Worm (Caenorhabditis elegans) whole organism, L4 larva: ENCODE measurements around the gene mtpn-1.
A peak's percentile ranks its signal among the peaks of the same experiment; 100 is the strongest.

ENCODE experiments used
- D1046.2 ChIP-seq: fragments of 200-800 bp; sonication (Bioruptor generic); IDR thresholded peaks from 2 replicates; pipeline ENCODE4 v1.3.6; 2022; ENCODE audit warnings: missing genetic modification characterization, missing compliant biosample characterization
- F10B5.3 ChIP-seq: sonication (generic microtip); optimal IDR thresholded peaks from 2 replicates; lab custom pipeline; 2016; ENCODE audit warnings: mild to moderate bottlenecking, missing genetic modification characterization, missing compliant biosample characterization
- F26F4.8 ChIP-seq: fragments of 200-800 bp; sonication (Bioruptor generic); conservative IDR thresholded peaks from 2 replicates; pipeline ENCODE4 v1.3.6; 2022; ENCODE audit warnings: missing genetic modification characterization, missing compliant biosample characterization
- T20F7.1 ChIP-seq: fragments of 200-800 bp; sonication (Bioruptor generic); optimal IDR thresholded peaks from 2 replicates; lab custom pipeline; 2018; ENCODE audit warnings: mild to moderate bottlenecking, missing genetic modification characterization, missing compliant biosample characterization
- T26A8.4 ChIP-seq: fragments of 200-800 bp; sonication (Bioruptor generic); IDR thresholded peaks from 2 replicates; pipeline ENCODE4 v1.3.6; 2022; ENCODE audit warnings: missing genetic modification characterization, missing compliant biosample characterization
- Y5F2A.4 ChIP-seq: fragments of 200-800 bp; sonication (Bioruptor generic); optimal IDR thresholded peaks from 2 replicates; lab custom pipeline; 2018; ENCODE audit warnings: mild to moderate bottlenecking, missing genetic modification characterization, missing compliant biosample characterization
- Y75B8A.6 ChIP-seq: fragments of 200-800 bp; sonication (Bioruptor generic); IDR thresholded peaks from 2 replicates; pipeline ENCODE4 v1.3.6; 2022; ENCODE audit warnings: missing genetic modification reagents, missing genetic modification characterization, missing compliant biosample characterization
- ZK337.2 ChIP-seq: fragments of 200-800 bp; sonication (Bioruptor generic); IDR thresholded peaks from 2 replicates; pipeline ENCODE4 v1.3.6; 2022; ENCODE audit warnings: missing genetic modification reagents, missing genetic modification characterization, missing compliant biosample characterization
- ZK546.5 ChIP-seq, 2 experiments: sonication (generic microtip); optimal IDR thresholded peaks; 2 replicates each; lab custom pipeline; 2017; ENCODE audit warnings: missing biosample characterization in 2 of 2, missing genetic modification characterization in 2 of 2
- aha-1 ChIP-seq: fragments of 150-350 bp; peaks from one replicate; lab custom pipeline; 2014; ENCODE audit warnings: missing biosample characterization, missing genetic modification characterization
- arid-1 ChIP-seq: fragments of 200-800 bp; sonication (Bioruptor generic); conservative IDR thresholded peaks from 2 replicates; pipeline ENCODE4 v1.3.6; 2022; ENCODE audit warnings: missing genetic modification reagents, missing genetic modification characterization, missing compliant biosample characterization
- ceh-20 ChIP-seq: fragments of 200-800 bp; sonication (Bioruptor generic); IDR thresholded peaks from 2 replicates; pipeline ENCODE4 v1.3.6; 2022; ENCODE audit warnings: missing genetic modification reagents, missing genetic modification characterization, missing compliant biosample characterization
- ceh-32 ChIP-seq: sonication (generic microtip); optimal IDR thresholded peaks from 2 replicates; lab custom pipeline; 2016; ENCODE audit warnings: mild to moderate bottlenecking, missing genetic modification characterization, missing compliant biosample characterization; ENCODE audit not compliant: poor library complexity
- ceh-44 ChIP-seq: fragments of 200-800 bp; sonication (Bioruptor generic); IDR thresholded peaks from 2 replicates; pipeline ENCODE4 v1.3.6; 2022; ENCODE audit warnings: missing genetic modification reagents, missing genetic modification characterization, missing compliant biosample characterization
- ceh-62 ChIP-seq: sonication (generic microtip); optimal IDR thresholded peaks from 2 replicates; lab custom pipeline; 2017; ENCODE audit warnings: missing biosample characterization, missing genetic modification characterization
- ctbp-1 ChIP-seq: fragments of 200-800 bp; sonication (Bioruptor generic); IDR thresholded peaks from 2 replicates; pipeline ENCODE4 v1.3.6; 2022; ENCODE audit warnings: missing genetic modification reagents, missing genetic modification characterization, missing compliant biosample characterization
- daf-19 ChIP-seq: fragments of 200-800 bp; sonication (Bioruptor generic); conservative IDR thresholded peaks from 2 replicates; pipeline ENCODE4 v1.3.6; 2022; ENCODE audit warnings: missing genetic modification characterization, missing compliant biosample characterization
- daf-8 ChIP-seq: fragments of 200-800 bp; sonication (Bioruptor generic); IDR thresholded peaks from 2 replicates; pipeline ENCODE4 v1.3.6; 2022; ENCODE audit warnings: missing genetic modification characterization, missing compliant biosample characterization
- dmd-6 ChIP-seq: fragments of 200-800 bp; sonication (Bioruptor generic); IDR thresholded peaks from 2 replicates; pipeline ENCODE4 v1.3.6; 2022; ENCODE audit warnings: missing genetic modification reagents, missing genetic modification characterization, missing compliant biosample characterization
- dmd-8 ChIP-seq: fragments of 200-800 bp; sonication (Bioruptor generic); IDR thresholded peaks from 2 replicates; pipeline ENCODE4 v1.3.6; 2022; ENCODE audit warnings: missing genetic modification characterization, missing compliant biosample characterization
- duxl-1 ChIP-seq: sonication (generic microtip); optimal IDR thresholded peaks from 2 replicates; lab custom pipeline; 2016; ENCODE audit warnings: mild to moderate bottlenecking, missing genetic modification characterization, moderate library complexity, missing compliant biosample characterization; ENCODE audit not compliant: poor library complexity
- fkh-10 ChIP-seq: fragments of 150-350 bp; optimal IDR thresholded peaks from 2 replicates; lab custom pipeline; 2014; ENCODE audit warnings: missing biosample characterization, missing genetic modification reagents, missing genetic modification characterization
- gei-8 ChIP-seq: fragments of 200-800 bp; sonication (Bioruptor generic); optimal IDR thresholded peaks from 2 replicates; lab custom pipeline; 2018; ENCODE audit warnings: mild to moderate bottlenecking, missing genetic modification characterization, missing compliant biosample characterization
- hif-1 ChIP-seq, 2 experiments: sonication (generic microtip); optimal IDR thresholded peaks; 2 replicates each; lab custom pipeline; 2016 to 2017; ENCODE audit warnings: missing compliant biosample characterization in 2 of 2, missing genetic modification characterization in 2 of 2, missing genetic modification reagents in 2 of 2, missing genotype in 2 of 2, mild to moderate bottlenecking in 1 of 2
- hlh-11 ChIP-seq: fragments of 200-800 bp; sonication (Bioruptor generic); optimal IDR thresholded peaks from 2 replicates; lab custom pipeline; 2018; ENCODE audit warnings: mild to moderate bottlenecking, missing genetic modification characterization, missing compliant biosample characterization
- jun-1 ChIP-seq: fragments of 150-350 bp; optimal IDR thresholded peaks from 2 replicates; lab custom pipeline; 2014; ENCODE audit warnings: missing biosample characterization, missing genetic modification reagents, missing genetic modification characterization
- lin-13 ChIP-seq: fragments of 150-350 bp; optimal IDR thresholded peaks from 2 replicates; lab custom pipeline; 2014; ENCODE audit warnings: missing biosample characterization, missing genetic modification reagents, missing genetic modification characterization
- lin-29 ChIP-seq: fragments of 200-800 bp; sonication (Bioruptor generic); IDR thresholded peaks from 2 replicates; pipeline ENCODE4 v1.3.6; 2022; ENCODE audit warnings: missing genetic modification reagents, missing genetic modification characterization, missing compliant biosample characterization
- lin-38 ChIP-seq: fragments of 200-800 bp; sonication (Bioruptor generic); IDR thresholded peaks from 2 replicates; pipeline ENCODE4 v1.3.6; 2022; ENCODE audit warnings: missing genetic modification reagents, missing genetic modification characterization, missing compliant biosample characterization
- mdt-29 ChIP-seq: fragments of 200-800 bp; sonication (Bioruptor generic); IDR thresholded peaks from 2 replicates; pipeline ENCODE4 v1.3.6; 2022; ENCODE audit warnings: missing genetic modification reagents, missing genetic modification characterization, missing compliant biosample characterization
- mes-2 ChIP-seq: sonication (generic microtip); optimal IDR thresholded peaks from 2 replicates; lab custom pipeline; 2016; ENCODE audit warnings: missing genotype, mild to moderate bottlenecking, missing genetic modification characterization, missing compliant biosample characterization; ENCODE audit not compliant: poor library complexity, severe bottlenecking
- nhr-102 ChIP-seq: sonication (generic microtip); optimal IDR thresholded peaks from 2 replicates; lab custom pipeline; 2016; ENCODE audit warnings: mild to moderate bottlenecking, missing genetic modification characterization, moderate library complexity, missing compliant biosample characterization
- nhr-237 ChIP-seq: sonication (generic microtip); optimal IDR thresholded peaks from 2 replicates; lab custom pipeline; 2017; ENCODE audit warnings: missing biosample characterization, missing genetic modification characterization
- nhr-41 ChIP-seq: fragments of 200-800 bp; sonication (Bioruptor generic); IDR thresholded peaks from 2 replicates; pipeline ENCODE4 v1.3.6; 2022; ENCODE audit warnings: missing genetic modification reagents, missing genetic modification characterization, missing compliant biosample characterization
- nhr-42 ChIP-seq: fragments of 200-800 bp; sonication (Bioruptor generic); IDR thresholded peaks from 2 replicates; pipeline ENCODE4 v1.3.6; 2022; ENCODE audit warnings: missing genetic modification characterization, missing compliant biosample characterization
- nhr-6 ChIP-seq: fragments of 150-350 bp; optimal IDR thresholded peaks from 2 replicates; lab custom pipeline; 2014; ENCODE audit warnings: missing biosample characterization, missing genetic modification characterization
- nhr-76 ChIP-seq: fragments of 150-350 bp; optimal IDR thresholded peaks from 2 replicates; lab custom pipeline; 2014; ENCODE audit warnings: missing biosample characterization, missing genetic modification characterization
- rbr-2 ChIP-seq: sonication (generic microtip); optimal IDR thresholded peaks from 2 replicates; lab custom pipeline; 2016; ENCODE audit warnings: missing genotype, missing genetic modification characterization, missing compliant biosample characterization
- saeg-2 ChIP-seq: fragments of 200-800 bp; sonication (Bioruptor generic); IDR thresholded peaks from 2 replicates; pipeline ENCODE4 v1.3.6; 2022; ENCODE audit warnings: missing genetic modification reagents, missing genetic modification characterization, missing compliant biosample characterization
- sdz-12 ChIP-seq: fragments of 200-800 bp; sonication (Bioruptor generic); optimal IDR thresholded peaks from 2 replicates; lab custom pipeline; 2018; ENCODE audit warnings: mild to moderate bottlenecking, missing genetic modification characterization, missing compliant biosample characterization
- snpc-4 ChIP-seq: fragments of 150-350 bp; optimal IDR thresholded peaks from 2 replicates; lab custom pipeline; 2014; ENCODE audit warnings: missing biosample characterization, missing genetic modification characterization
- spr-1 ChIP-seq: sonication (generic microtip); optimal IDR thresholded peaks from 2 replicates; lab custom pipeline; 2016; ENCODE audit warnings: mild to moderate bottlenecking, missing genetic modification characterization, missing compliant biosample characterization
- spr-3 ChIP-seq: fragments of 200-800 bp; sonication (Bioruptor generic); optimal IDR thresholded peaks from 2 replicates; lab custom pipeline; 2018; ENCODE audit warnings: mild to moderate bottlenecking, missing genetic modification characterization, missing compliant biosample characterization
- tag-97 ChIP-seq: fragments of 200-800 bp; sonication (Bioruptor generic); IDR thresholded peaks from 2 replicates; pipeline ENCODE4 v1.3.6; 2022; ENCODE audit warnings: missing genetic modification characterization, missing compliant biosample characterization
- zfp-2 ChIP-seq: sonication (generic microtip); optimal IDR thresholded peaks from 2 replicates; lab custom pipeline; 2016; ENCODE audit warnings: mild to moderate bottlenecking, missing genetic modification characterization, missing compliant biosample characterization
- zfp-3 ChIP-seq: fragments of 200-800 bp; sonication (Bioruptor generic); conservative IDR thresholded peaks from 2 replicates; pipeline ENCODE4 v1.3.6; 2022; ENCODE audit warnings: missing genetic modification reagents, missing genetic modification characterization, missing compliant biosample characterization

Gene mtpn-1

ce11 chrX:2410978-2411377 is 3.7 kb downstream of the mtpn-1 start (continued):
- TF ChIP-seq ceh-62 (no peak), ZK546.5 (tag; optimal IDR thresholded peaks at IDR 0.05; lab: Kevin White, UChicago) (no peak), mes-2 (no peak), ceh-20 (GFP tag; lab: Robert Waterston, UW) (0 out of 2 replicates have a peak, but pooled peaks have one; percentile 39), arid-1 (GFP tag; lab: Robert Waterston, UW) (no peak), nhr-102 (no peak), dmd-8 (no peak), jun-1 (tag; lab: Kevin White, UChicago) (no peak), daf-8 (no peak), tag-97 (GFP tag; lab: Robert Waterston, UW) (no peak), gei-8 (no peak), fkh-10 (GFP tag; lab: Kevin White, UChicago) (no peak), rbr-2 (tag; lab: Kevin White, UChicago) (no peak), spr-3 (GFP tag; lab: Kevin White, UChicago) (no peak), lin-38 (GFP tag; lab: Robert Waterston, UW) (no peak), aha-1 (tag; lab: Kevin White, UChicago) (peak; percentile 68), zfp-3 (GFP tag; lab: Robert Waterston, UW) (no peak), D1046.2 (GFP tag; lab: Robert Waterston, UW) (no peak), saeg-2 (GFP tag; lab: Robert Waterston, UW) (no peak), nhr-76 (no peak), lin-13 (GFP tag; lab: Kevin White, UChicago) (no peak), mdt-29 (no peak), hlh-11 (peak; percentile 51), ctbp-1 (GFP tag; lab: Robert Waterston, UW) (no peak), Y75B8A.6 (no peak), T26A8.4 (no peak), nhr-42 (GFP tag; lab: Robert Waterston, UW) (no peak), Y5F2A.4 (GFP tag; lab: Kevin White, UChicago) (no peak), dmd-6 (peak; percentile 84), duxl-1 (tag; lab: Kevin White, UChicago) (no peak), spr-1 (tag; lab: Kevin White, UChicago) (no peak), snpc-4 (no peak), nhr-6 (tag; lab: Kevin White, UChicago) (no peak), lin-29 (GFP tag; lab: Robert Waterston, UW) (no peak), F26F4.8 (no peak), zfp-2 (no peak), nhr-237 (tag; lab: Kevin White, UChicago) (no peak)

ce11 chrX:2413277-2413676 is 6.0 kb downstream of the mtpn-1 start, which contains the start of gene hlh-15:
Gene hlh-15 (minus strand): TSS chrX:2413377.
- TF ChIP-seq ceh-44 (no peak), nhr-42 (GFP tag; lab: Robert Waterston, UW) (no peak), nhr-41 (GFP tag; lab: Robert Waterston, UW) (no peak), D1046.2 (GFP tag; lab: Robert Waterston, UW) (no peak)

- TF ChIP-seq T20F7.1 (GFP tag; lab: Kevin White, UChicago) (no peak), daf-19 (GFP tag; lab: Robert Waterston, UW) (no peak), D1046.2 (GFP tag; lab: Robert Waterston, UW) (no peak), sdz-12 (GFP tag; lab: Kevin White, UChicago) (no peak), hif-1 (tag; optimal IDR thresholded peaks at IDR 0.05; lab: Kevin White, UChicago) (no peak), F10B5.3 (tag; lab: Kevin White, UChicago) (no peak), ZK337.2 (no peak), ceh-32 (tag; lab: Kevin White, UChicago) (no peak)
These were observed 12.5 kb downstream of the mtpn-1 start, which contains the start of gene glr-7 for ce11 chrX:2419777-2420176. Gene glr-7 (minus strand): TSS chrX:2419877.
